Worm (Caenorhabditis elegans): ENCODE results near the gene srz-19.

The srz-19 gene

ce11 chrIV:3888963-3889362 lies 30.6 kb upstream of the srz-19 start, which contains the start of gene oac-21:
oac-21 (plus strand) TSS chrIV:3889263.
- TF ChIP-seq nhr-12 (tag; optimal IDR thresholded peaks at IDR 0.05) (no peak), mls-2 (tag; optimal IDR thresholded peaks at IDR 0.05) (no peak)

- TF ChIP-seq flh-1 (GFP tag; optimal IDR thresholded peaks at IDR 0.05) (no peak), nhr-237 (tag; optimal IDR thresholded peaks at IDR 0.05) (no peak), zip-8 (tag; optimal IDR thresholded peaks at IDR 0.05) (no peak), sptf-1 (tag; optimal IDR thresholded peaks at IDR 0.05) (no peak), nhr-76 (tag; optimal IDR thresholded peaks at IDR 0.05) (no peak), elt-1 (tag; optimal IDR thresholded peaks at IDR 0.05; ENCODE audit: borderline replicate concordance, insufficient read depth) (no peak), lin-32 (GFP tag; optimal IDR thresholded peaks at IDR 0.05) (no peak), tbx-8 (GFP tag; optimal IDR thresholded peaks at IDR 0.05) (no peak), pha-4 (tag; optimal IDR thresholded peaks at IDR 0.05) (no peak), cnd-1 (tag; optimal IDR thresholded peaks at IDR 0.05) (no peak), snpc-4 (tag; optimal IDR thresholded peaks at IDR 0.05) (no peak), lsy-2 (tag; optimal IDR thresholded peaks at IDR 0.05) (no peak), mab-5 (tag; optimal IDR thresholded peaks at IDR 0.05) (no peak), ceh-43 (GFP tag; optimal IDR thresholded peaks at IDR 0.05) (no peak), M03D4.4 (tag; optimal IDR thresholded peaks at IDR 0.05) (no peak)
Measured at ce11 chrIV:3892027-3892426, 27.6 kb upstream of the srz-19 start, which contains the start of gene F56D6.9. F56D6.9 (plus strand) TSS chrIV:3892327.

DNA sequence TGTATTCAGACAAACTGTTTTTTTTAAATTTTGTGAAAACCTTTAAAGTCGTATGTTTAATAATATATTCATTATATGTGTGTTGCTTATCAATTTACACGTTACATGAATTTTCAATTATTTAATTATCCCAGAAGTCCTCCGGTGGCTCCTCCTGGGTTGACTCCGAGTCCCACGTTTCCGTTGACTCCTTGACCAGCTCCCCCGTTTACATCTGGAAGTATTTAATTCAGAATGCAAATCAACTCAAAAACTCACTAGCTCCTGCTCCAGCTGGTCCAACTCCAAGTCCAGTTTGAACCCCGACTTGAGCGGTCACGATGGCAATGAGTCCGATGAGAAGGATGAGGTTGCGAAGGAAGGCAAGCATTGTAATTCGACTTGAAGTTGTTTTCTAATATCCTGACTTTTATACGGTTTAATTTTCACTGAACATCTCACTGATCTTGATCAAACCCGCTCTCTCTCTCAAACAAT lies 25.6 kb upstream of the srz-19 start, which contains the start of gene F56D6.8:
Gene F56D6.8, minus strand, starts transcription at position 427 of the 477 bp plus-strand sequence.
- TF ChIP-seq sptf-1 (tag; optimal IDR thresholded peaks at IDR 0.05) (no peak), bed-3 (GFP tag; optimal IDR thresholded peaks at IDR 0.05) (no peak), M03D4.4 (tag; optimal IDR thresholded peaks at IDR 0.05) (no peak), flh-1 (GFP tag; optimal IDR thresholded peaks at IDR 0.05) (no peak), lsy-2 (tag; optimal IDR thresholded peaks at IDR 0.05) (no peak), nhr-2 (tag; optimal IDR thresholded peaks at IDR 0.05) (no peak), hlh-1 (tag; optimal IDR thresholded peaks at IDR 0.05) (no peak), ceh-83 (GFP tag; optimal IDR thresholded peaks at IDR 0.05) (no peak), ceh-43 (GFP tag; optimal IDR thresholded peaks at IDR 0.05) (no peak)

DNA sequence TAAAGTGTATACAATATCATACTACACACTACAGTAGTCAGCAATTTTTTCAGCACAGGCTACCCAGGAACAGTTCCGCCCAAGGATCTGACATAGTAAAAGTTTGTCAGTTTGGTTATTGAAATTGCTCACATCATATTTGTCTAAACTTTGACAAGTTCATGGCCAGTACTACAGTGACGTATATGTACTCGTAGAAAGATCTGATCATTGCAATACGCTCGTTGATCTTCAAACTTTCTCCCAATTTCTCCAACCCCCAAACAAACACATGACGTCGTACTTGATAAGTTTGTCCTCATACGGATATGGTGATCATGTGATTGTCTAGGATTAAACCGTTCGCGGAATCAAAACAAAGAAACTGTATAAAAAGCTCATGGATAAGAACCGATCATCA lies 24.8 kb upstream of the srz-19 start, which contains the start of gene dct-8:
Gene dct-8, plus strand, starts transcription at position 301 of the 400 bp plus-strand sequence.
- no peak for TF ChIP-seq lin-32 (GFP tag; optimal IDR thresholded peaks at IDR 0.05)
- no peak for TF ChIP-seq ceh-43 (GFP tag; optimal IDR thresholded peaks at IDR 0.05)
- no peak for TF ChIP-seq nhr-237 (tag; optimal IDR thresholded peaks at IDR 0.05)
- no peak for TF ChIP-seq ham-2 (GFP tag; optimal IDR thresholded peaks at IDR 0.05)
- no peak for TF ChIP-seq mab-5 (tag; optimal IDR thresholded peaks at IDR 0.05)
- no peak for TF ChIP-seq unc-39 (tag; optimal IDR thresholded peaks at IDR 0.05)
- no peak for TF ChIP-seq lin-13 (tag; optimal IDR thresholded peaks at IDR 0.05)
- TF ChIP-seq drap-1 (GFP tag; optimal IDR thresholded peaks at IDR 0.05), result no peak
- TF ChIP-seq nhr-12 (tag; optimal IDR thresholded peaks at IDR 0.05), result no peak
- no peak for TF ChIP-seq ztf-11 (tag; optimal IDR thresholded peaks at IDR 0.05)
- no peak for TF ChIP-seq nhr-28 (tag; optimal IDR thresholded peaks at IDR 0.05)
- no peak for TF ChIP-seq cnd-1 (tag; optimal IDR thresholded peaks at IDR 0.05)
- no peak for TF ChIP-seq M03D4.4 (tag; optimal IDR thresholded peaks at IDR 0.05)

DNA sequence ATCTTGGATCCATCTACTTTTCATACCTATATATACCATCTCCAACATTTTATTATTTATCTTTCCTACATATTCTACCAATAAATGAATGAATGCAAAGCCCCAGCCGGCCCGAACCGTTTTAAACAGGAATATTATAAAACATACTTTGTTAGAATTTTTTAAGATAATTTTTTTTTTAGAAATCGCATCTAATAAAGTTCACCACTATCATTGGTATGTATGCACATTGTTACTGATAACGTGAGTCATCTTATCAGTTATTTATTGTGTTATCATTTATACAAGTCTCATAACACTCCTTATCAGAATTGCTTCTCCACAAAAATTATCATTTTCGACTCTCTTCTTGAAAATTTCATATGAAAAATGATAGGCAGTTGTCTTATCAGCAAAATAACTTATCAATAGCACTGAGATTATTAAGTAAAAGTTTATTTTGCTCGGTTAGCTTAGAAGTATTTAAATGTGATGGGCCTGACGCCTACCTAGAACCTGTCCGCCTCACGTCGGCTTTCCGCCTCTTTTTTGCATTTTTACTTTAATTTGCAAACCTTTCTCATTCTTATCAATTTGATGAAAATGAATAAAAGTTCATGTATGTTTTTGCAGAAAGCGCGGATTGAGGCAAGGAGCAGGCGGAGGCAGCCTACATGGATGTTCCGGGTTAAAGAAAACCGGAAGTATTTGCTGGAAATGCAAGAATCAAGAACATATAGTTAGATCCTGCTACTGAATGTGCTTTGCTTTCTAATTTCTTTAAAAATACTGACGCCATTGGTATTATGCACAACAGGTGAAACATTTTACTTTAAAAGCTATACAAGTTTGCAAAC lies 19.7 kb upstream of the srz-19 start, which contains the start of gene srz-62:
Gene srz-62, plus strand, starts transcription at position 786 of the 836 bp plus-strand sequence.
- no peak for TF ChIP-seq nhr-12 (tag; optimal IDR thresholded peaks at IDR 0.05)
- no peak for TF ChIP-seq M03D4.4 (tag; optimal IDR thresholded peaks at IDR 0.05)
- no peak for TF ChIP-seq ztf-11 (tag; optimal IDR thresholded peaks at IDR 0.05)
- TF ChIP-seq unc-39 (tag; optimal IDR thresholded peaks at IDR 0.05), result no peak
- TF ChIP-seq nhr-76 (tag; optimal IDR thresholded peaks at IDR 0.05), result no peak
- TF ChIP-seq ham-2 (GFP tag; optimal IDR thresholded peaks at IDR 0.05), result no peak
- no peak for TF ChIP-seq ceh-39 (tag; optimal IDR thresholded peaks at IDR 0.05)
- no peak for TF ChIP-seq unc-120 (tag; optimal IDR thresholded peaks at IDR 0.05; ENCODE audit: poor library complexity, severe bottlenecking)
- TF ChIP-seq flh-1 (GFP tag; optimal IDR thresholded peaks at IDR 0.05), result no peak
- no peak for TF ChIP-seq elt-3 (tag; optimal IDR thresholded peaks at IDR 0.05)
- TF ChIP-seq tbx-8 (GFP tag; optimal IDR thresholded peaks at IDR 0.05), result no peak
- no peak for TF ChIP-seq mab-5 (tag; optimal IDR thresholded peaks at IDR 0.05)
- TF ChIP-seq cnd-1 (tag; optimal IDR thresholded peaks at IDR 0.05), result no peak
- TF ChIP-seq lin-13 (tag; optimal IDR thresholded peaks at IDR 0.05), result no peak
- TF ChIP-seq ceh-83 (GFP tag; optimal IDR thresholded peaks at IDR 0.05), result no peak
- TF ChIP-seq pha-4 (tag; optimal IDR thresholded peaks at IDR 0.05), result no peak
